Worm (Caenorhabditis elegans) whole organism, young adult: ENCODE measurements around the gene nhr-41.

Source experiments
- B0261.1 ChIP-seq: sonication (generic microtip); optimal IDR thresholded peaks from 2 replicates; lab custom pipeline; 2016; ENCODE audit warnings: mild to moderate bottlenecking, missing genetic modification characterization, moderate library complexity, missing compliant biosample characterization
- C17E4.6 ChIP-seq: fragments of 200-800 bp; sonication (Bioruptor generic); IDR thresholded peaks from 2 replicates; pipeline ENCODE4 v1.3.6; 2022; ENCODE audit warnings: missing genetic modification reagents, missing genetic modification characterization, missing compliant biosample characterization

DNA sequence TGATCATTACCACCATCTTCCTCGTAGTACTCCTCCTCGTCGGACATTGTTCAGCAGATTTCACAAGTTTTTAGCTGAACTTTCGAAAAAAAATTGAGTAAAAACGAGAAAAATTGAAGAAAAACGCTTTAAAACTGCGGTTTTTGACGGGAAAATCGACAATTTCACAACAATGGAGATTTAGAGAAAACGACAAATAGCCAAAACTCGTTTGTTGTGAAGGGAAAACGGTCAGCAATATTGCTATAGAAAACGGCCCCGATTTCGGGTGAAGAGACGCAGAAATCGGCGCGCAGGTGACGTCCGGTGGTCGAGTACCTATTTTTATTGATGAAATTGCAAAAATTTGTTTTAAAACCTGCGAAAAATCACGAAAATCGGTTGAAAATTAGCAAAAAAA is 59.9 kb downstream of the nhr-41 start, which contains the start of gene clp-7:
- TF ChIP-seq C17E4.6 (GFP tag; lab: Robert Waterston, UW) (no peak), B0261.1 (tag; lab: Kevin White, UChicago) (no peak)
